Worm (Caenorhabditis elegans): ENCODE data around the gene K07F5.15.
"Not testable (repeated sequence)": the region's sequence is repeated elsewhere in the genome, so short reads cannot be mapped to it uniquely, and the experiment has no call there.

ce11 chrIV:9893649-9894048, 28.8 kb downstream of the K07F5.15 start, which contains the start of gene sss-1:
- TF ChIP-seq F13H6.1, ceh-82, R02D3.7, nhr-77 (tag; optimal IDR thresholded peaks at IDR 0.05): not testable (repeated sequence)
